Worm (Caenorhabditis elegans) whole organism, L4 larva: Measurements from ENCODE around the gene Y45F3A.5.

Source experiments
- R02D3.7 ChIP-seq: fragments of 150-350 bp; sonication (generic microtip); optimal IDR thresholded peaks from 3 replicates; lab custom pipeline; 2014; ENCODE audit warnings: missing biosample characterization, missing genetic modification characterization
- ama-1 ChIP-seq: fragments of 150-350 bp; optimal IDR thresholded peaks from 2 replicates; lab custom pipeline; 2014; ENCODE audit warnings: inconsistent platforms, mixed read lengths
- ceh-44 ChIP-seq: fragments of 200-800 bp; sonication (Bioruptor generic); IDR thresholded peaks from 2 replicates; pipeline ENCODE4 v1.3.6; 2022; ENCODE audit warnings: missing genetic modification reagents, missing genetic modification characterization, missing compliant biosample characterization
- ceh-62 ChIP-seq: sonication (generic microtip); optimal IDR thresholded peaks from 2 replicates; lab custom pipeline; 2017; ENCODE audit warnings: missing biosample characterization, missing genetic modification characterization
- daf-12 ChIP-seq: fragments of 150-350 bp; optimal IDR thresholded peaks from 2 replicates; lab custom pipeline; 2014; ENCODE audit warnings: missing biosample characterization, missing genetic modification reagents, missing genetic modification characterization
- dve-1 ChIP-seq: sonication (generic microtip); optimal IDR thresholded peaks from 2 replicates; lab custom pipeline; 2017; ENCODE audit warnings: antibody characterized with exemption, mild to moderate bottlenecking, missing genetic modification characterization, missing compliant biosample characterization; ENCODE audit not compliant: insufficient read depth
- skn-1 ChIP-seq: fragments of 150-350 bp; optimal IDR thresholded peaks from 2 replicates; lab custom pipeline; 2014; ENCODE audit warnings: missing biosample characterization, missing genetic modification characterization

- no peak for TF ChIP-seq ceh-62
- no peak for TF ChIP-seq ama-1 (lab: Kevin White, UChicago)
- TF ChIP-seq skn-1: no peak
- TF ChIP-seq dve-1 (tag; lab: Kevin White, UChicago): peak; percentile 80
- no peak for TF ChIP-seq ceh-44 (GFP tag; lab: Robert Waterston, UW)
- no peak for TF ChIP-seq daf-12
- TF ChIP-seq R02D3.7 (tag; lab: Kevin White, UChicago): no peak
These were observed 13.6 kb upstream of the Y45F3A.5 start for ce11 chrIII:10599699-10600098.
